Fruit fly (Drosophila melanogaster) Kc167 (cell line): ENCODE data around the gene CG13049.

Source experiments
- h ChIP-seq: fragments of >200 bp; optimal IDR thresholded peaks from 3 replicates; lab custom pipeline; 2018; ENCODE audit warnings: missing external identifiers
- psq ChIP-seq: fragments of >200 bp; optimal IDR thresholded peaks from 2 replicates; lab custom pipeline; 2017; ENCODE audit warnings: missing external identifiers
- ttk ChIP-seq: sonication (Bioruptor generic); optimal IDR thresholded peaks from 2 replicates; lab custom pipeline; 2017; ENCODE audit warnings: missing external identifiers

dm6 chr3L:16259552-16259951 lies 22.2 kb downstream of the CG13049 start, which contains the start of gene CG13053:
- no peak for TF ChIP-seq ttk (lab: Kevin White, UChicago)
- TF ChIP-seq psq (lab: Kevin White, UChicago) = no peak
- no peak for TF ChIP-seq h (lab: Kevin White, UChicago)
